Fruit fly (Drosophila melanogaster): ENCODE measurements around the gene Klp3A.

The Klp3A gene

DNA sequence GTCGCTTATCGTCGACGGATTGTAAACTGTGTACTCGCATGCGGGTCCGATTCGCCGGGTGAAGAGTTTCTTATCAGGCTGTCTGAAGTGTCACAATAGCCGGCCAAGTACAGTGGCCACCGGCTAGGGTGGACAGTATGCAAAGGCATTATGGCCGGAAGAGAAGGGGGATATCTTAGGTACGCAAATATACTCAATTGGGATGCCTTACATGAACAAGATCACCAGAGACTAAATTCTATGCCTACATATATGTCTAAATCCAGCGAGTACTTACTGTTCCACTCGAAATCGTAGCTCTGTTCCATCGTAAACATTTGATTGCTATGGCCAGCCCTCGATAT, 10.1 kb downstream of the Klp3A start (continued):
- TF ChIP-seq Fer1 (GFP tag; optimal IDR thresholded peaks at IDR 0.05) (peak; percentile 95), CG8359 (GFP tag; optimal IDR thresholded peaks at IDR 0.05; ENCODE audit: borderline replicate concordance) (peak; percentile 68), lmd (GFP tag; IDR thresholded peaks at IDR 0.05) (peak; percentile 96), CG11560 (tag; IDR thresholded peaks at IDR 0.05) (peak; percentile 88), CG18476 (GFP tag; optimal IDR thresholded peaks at IDR 0.05) (peak; percentile 83), Atf6 (GFP tag; IDR thresholded peaks at IDR 0.05) (peak; percentile 96), CG2875 (GFP tag; optimal IDR thresholded peaks at IDR 0.05) (peak; percentile 62), Drgx (GFP tag; IDR thresholded peaks at IDR 0.05) (peak; percentile 92), CG34422 (GFP tag; IDR thresholded peaks at IDR 0.05) (peak; percentile 98), CG43689 (GFP tag; IDR thresholded peaks at IDR 0.05) (peak; percentile 81), ap (GFP tag; IDR thresholded peaks at IDR 0.05) (peak; percentile 91), bowl (GFP tag; IDR thresholded peaks at IDR 0.05) (peak; percentile 85), pb (GFP tag; optimal IDR thresholded peaks at IDR 0.05) (peak; percentile 91), al (GFP tag; IDR thresholded peaks at IDR 0.05) (peak; percentile 91), Doc2 (GFP tag; IDR thresholded peaks at IDR 0.05) (peak; percentile 74), CG14014 (GFP tag; IDR thresholded peaks at IDR 0.05) (peak; percentile 95), CG33213 (GFP tag; optimal IDR thresholded peaks at IDR 0.05) (peak; percentile 91), gce (GFP tag; IDR thresholded peaks at IDR 0.05) (peak; percentile 94), toy (GFP tag; IDR thresholded peaks at IDR 0.05) (peak; percentile 88), ato (GFP tag; IDR thresholded peaks at IDR 0.05; ENCODE audit: partially characterized antibody) (no peak), CG14710 (tag; optimal IDR thresholded peaks at IDR 0.05) (peak; percentile 57), CG15514 (GFP tag; optimal IDR thresholded peaks at IDR 0.05) (peak; percentile 90), unc-4 (GFP tag; IDR thresholded peaks at IDR 0.05; ENCODE audit: partially characterized antibody) (no peak), CG9727 (GFP tag; optimal IDR thresholded peaks at IDR 0.05) (peak; percentile 87), Kr (GFP tag; optimal IDR thresholded peaks at IDR 0.05) (no peak), CG13287 (GFP tag; IDR thresholded peaks at IDR 0.05; ENCODE audit: partially characterized antibody) (no peak), gsb (GFP tag; IDR thresholded peaks at IDR 0.05) (peak; percentile 90), CG13123 (GFP tag; optimal IDR thresholded peaks at IDR 0.05) (peak; percentile 80), zf30C (GFP tag; optimal IDR thresholded peaks at IDR 0.05) (no peak), org-1 (GFP tag; optimal IDR thresholded peaks at IDR 0.05) (peak; percentile 89), hb (GFP tag; IDR thresholded peaks at IDR 0.05; ENCODE audit: partially characterized antibody) (no peak), Dip3 (GFP tag; optimal IDR thresholded peaks at IDR 0.05) (peak; percentile 96), CG32767 (GFP tag; IDR thresholded peaks at IDR 0.05) (peak; percentile 89), Sox102F (GFP tag; optimal IDR thresholded peaks at IDR 0.05) (peak; percentile 87), CG10959 (GFP tag; IDR thresholded peaks at IDR 0.05) (peak; percentile 86)

DNA sequence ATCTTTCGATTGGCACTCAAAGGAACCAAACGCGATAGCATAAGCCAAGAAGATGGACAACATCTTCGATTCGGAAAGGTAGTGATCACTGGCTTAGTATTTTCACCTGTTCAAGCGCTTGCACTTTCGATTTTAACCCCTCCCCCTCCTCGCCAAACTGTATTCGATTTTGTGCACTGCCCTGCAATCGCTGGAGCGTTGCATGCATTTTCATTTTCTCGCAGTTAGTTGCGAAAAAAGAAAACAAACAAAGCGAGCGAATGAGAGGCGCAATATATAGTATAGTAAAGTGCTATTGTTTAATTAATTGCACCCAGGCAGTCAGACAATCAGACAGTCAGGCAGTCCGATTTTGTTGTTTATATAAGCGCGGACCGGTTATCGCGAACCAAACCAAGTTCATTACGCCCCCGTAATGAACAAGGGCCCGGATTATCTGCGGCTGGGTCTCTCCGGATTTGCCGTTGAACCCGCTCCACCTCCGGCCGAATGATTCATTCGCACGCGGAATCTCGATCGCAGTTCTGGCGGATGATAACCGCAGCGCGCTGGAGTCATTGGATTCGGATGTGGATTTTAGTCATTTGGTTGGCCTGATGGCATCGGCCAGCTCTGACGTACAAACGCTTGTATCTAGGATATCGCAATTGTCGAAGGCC, 10.6 kb downstream of the Klp3A start:
- TF ChIP-seq CG12219 (GFP tag; optimal IDR thresholded peaks at IDR 0.05), result no peak
- TF ChIP-seq pzg (GFP tag; optimal IDR thresholded peaks at IDR 0.05), result no peak
- TF ChIP-seq chinmo (GFP tag; IDR thresholded peaks at IDR 0.05; ENCODE audit: partially characterized antibody), result 0 out of 4 replicates have a peak, but pooled peaks have one; percentile 23

DNA sequence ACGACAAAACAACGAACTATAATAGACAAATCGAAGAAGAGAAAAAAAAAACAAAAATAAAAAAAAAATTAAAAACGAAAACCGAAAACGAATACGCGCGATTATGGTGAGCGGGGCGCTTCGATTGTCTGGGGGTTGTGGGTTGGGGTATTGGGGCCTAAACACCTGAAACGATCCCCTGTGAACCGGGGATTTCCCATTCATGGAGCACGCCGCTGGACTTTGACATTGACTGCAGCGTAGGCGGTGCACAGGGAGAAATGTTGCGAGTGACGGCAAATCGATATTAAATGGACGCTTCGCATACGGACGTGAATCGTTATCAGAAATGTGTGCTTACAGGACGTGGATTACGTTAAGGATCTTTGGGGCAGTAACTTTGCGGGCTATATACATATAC, 11.6 kb downstream of the Klp3A start:
- TF ChIP-seq sens-2 (GFP tag; IDR thresholded peaks at IDR 0.05), result no peak
- TF ChIP-seq nom (GFP tag; optimal IDR thresholded peaks at IDR 0.05), result peak; percentile 66

Data from whole organism, embryonic.